Fruit fly (Drosophila melanogaster): Measurements from ENCODE around the gene RpS21.

RpS21 gene

dm6 chr2L:2861885-2862620 is 6.2 kb downstream of the RpS21 start:
- peak; percentile 38 for TF ChIP-seq D19A (tag; optimal IDR thresholded peaks at IDR 0.05)
- TF ChIP-seq mld (GFP tag; IDR thresholded peaks at IDR 0.05; ENCODE audit: partially characterized antibody), result peak; percentile 62; the same call in 1 of the 3 replicates
- TF ChIP-seq Med (GFP tag), result peak; percentile 77
- no peak for TF ChIP-seq CG4404 (GFP tag; IDR thresholded peaks at IDR 0.05)
- peak; percentile 22 for TF ChIP-seq Fer1 (GFP tag; optimal IDR thresholded peaks at IDR 0.05)
- 0 out of 2 replicates have a peak, but pooled peaks have one; percentile 31 for TF ChIP-seq gsb (GFP tag; IDR thresholded peaks at IDR 0.05)
- TF ChIP-seq CG16813 (GFP tag; IDR thresholded peaks at IDR 0.05; ENCODE audit: partially characterized antibody), result peak; percentile 43; the same call in 1 of the 3 replicates
- peak; percentile 99 for TF ChIP-seq CG17328 (GFP tag; IDR thresholded peaks at IDR 0.05)
- TF ChIP-seq nom (GFP tag; optimal IDR thresholded peaks at IDR 0.05), result peak; percentile 73
- TF ChIP-seq CG4617 (GFP tag; optimal IDR thresholded peaks at IDR 0.05; ENCODE audit: borderline replicate concordance), result no peak
- peak; percentile 20 for TF ChIP-seq BtbVII (GFP tag; optimal IDR thresholded peaks at IDR 0.05)
- peak; percentile 98 for TF ChIP-seq hkb (optimal IDR thresholded peaks at IDR 0.05)
- TF ChIP-seq hkb (GFP tag; IDR thresholded peaks at IDR 0.05), result no peak; the same call in none of the 2 replicates
- TF ChIP-seq CG15514 (GFP tag; optimal IDR thresholded peaks at IDR 0.05), result peak; percentile 15
- TF ChIP-seq MBD-R2 (GFP tag; IDR thresholded peaks at IDR 0.05), result no peak
- TF ChIP-seq slp2 (GFP tag; optimal IDR thresholded peaks at IDR 0.05), result no peak
- no peak for TF ChIP-seq CG8089 (GFP tag; optimal IDR thresholded peaks at IDR 0.05)
- no peak for TF ChIP-seq CG1832 (GFP tag; optimal IDR thresholded peaks at IDR 0.05)
- TF ChIP-seq CG12071 (GFP tag; optimal IDR thresholded peaks at IDR 0.05), result peak; percentile 25
- TF ChIP-seq Drgx (GFP tag; IDR thresholded peaks at IDR 0.05), result peak; percentile 54
- no peak for TF ChIP-seq CG8290 (GFP tag; optimal IDR thresholded peaks at IDR 0.05)
- peak in 1 of 2 experiments; percentile 32 for TF ChIP-seq CG8290 (tag; optimal IDR thresholded peaks at IDR 0.05)
- TF ChIP-seq caup (GFP tag; optimal IDR thresholded peaks at IDR 0.05; ENCODE audit: severe bottlenecking), result peak; percentile 42
- peak; percentile 51; the same call in 1 of the 2 replicates for TF ChIP-seq ato (GFP tag; IDR thresholded peaks at IDR 0.05; ENCODE audit: partially characterized antibody)
- peak; percentile 60; the same call in 1 of the 2 replicates for TF ChIP-seq amos (GFP tag; IDR thresholded peaks at IDR 0.05; ENCODE audit: partially characterized antibody)
- peak; percentile 48; the same call in 1 of the 4 replicates for TF ChIP-seq Dll (GFP tag; IDR thresholded peaks at IDR 0.05; ENCODE audit: partially characterized antibody)
- TF ChIP-seq CG17829 (tag; optimal IDR thresholded peaks at IDR 0.05), result peak; percentile 23
- TF ChIP-seq CG14014 (GFP tag; IDR thresholded peaks at IDR 0.05), result 0 out of 2 replicates have a peak, but pooled peaks have one; percentile 6
- TF ChIP-seq Rx (GFP tag; IDR thresholded peaks at IDR 0.05), result no peak
- no peak for TF ChIP-seq Dip2 (GFP tag; IDR thresholded peaks at IDR 0.05)
- TF ChIP-seq HLHmδ (GFP tag; optimal IDR thresholded peaks at IDR 0.05), result peak; percentile 73
- TF ChIP-seq CG3726 (GFP tag; IDR thresholded peaks at IDR 0.05), result no peak
- TF ChIP-seq CG17361 (GFP tag; IDR thresholded peaks at IDR 0.05), result 0 out of 3 replicates have a peak, but pooled peaks have one; percentile 28
- TF ChIP-seq Mad (GFP tag; optimal IDR thresholded peaks at IDR 0.05), result no peak
- TF ChIP-seq Pdp1 (GFP tag; optimal IDR thresholded peaks at IDR 0.05), result peak in 1 of 2 experiments; percentile 80
- TF ChIP-seq CG2202 (tag; optimal IDR thresholded peaks at IDR 0.05), result no peak
- no peak for TF ChIP-seq eve (GFP tag; optimal IDR thresholded peaks at IDR 0.05)
- 0 out of 3 replicates have a peak, but pooled peaks have one; percentile 64 for TF ChIP-seq otp (GFP tag; IDR thresholded peaks at IDR 0.05)
- TF ChIP-seq CG2129 (GFP tag; IDR thresholded peaks at IDR 0.05; ENCODE audit: partially characterized antibody), result no peak
- peak; percentile 88 for TF ChIP-seq Jarid2 (GFP tag; optimal IDR thresholded peaks at IDR 0.05)
- TF ChIP-seq CG13624 (GFP tag; optimal IDR thresholded peaks at IDR 0.05), result no peak
- peak; percentile 52 for TF ChIP-seq twi (tag; optimal IDR thresholded peaks at IDR 0.05)
- TF ChIP-seq HmgD (GFP tag; optimal IDR thresholded peaks at IDR 0.05), result peak; percentile 2
- TF ChIP-seq CG31441 (GFP tag; IDR thresholded peaks at IDR 0.05), result no peak
- TF ChIP-seq CG13424 (tag; optimal IDR thresholded peaks at IDR 0.05), result no peak
- no peak for TF ChIP-seq gcm2 (GFP tag; optimal IDR thresholded peaks at IDR 0.05)
- peak; percentile 40 for TF ChIP-seq CG2678 (tag; optimal IDR thresholded peaks at IDR 0.05)
- no peak for TF ChIP-seq C15 (GFP tag; IDR thresholded peaks at IDR 0.05)

All from whole organism, embryonic.